Worm (Caenorhabditis elegans) whole organism, mixed stage, embryonic: ENCODE results near the gene lin-5.

Source experiments
- M03D4.4 ChIP-seq: sonication (generic microtip); optimal IDR thresholded peaks from 2 replicates; lab custom pipeline; 2017; ENCODE audit warnings: mild to moderate bottlenecking, missing genetic modification characterization, missing compliant biosample characterization
- bed-3 ChIP-seq: fragments of 200-800 bp; sonication (Bioruptor generic); optimal IDR thresholded peaks from 3 replicates; lab custom pipeline; 2018; ENCODE audit warnings: mild to moderate bottlenecking, missing genetic modification characterization, moderate library complexity, missing compliant biosample characterization
- blmp-1 ChIP-seq: fragments of 150-350 bp; optimal IDR thresholded peaks from 2 replicates; lab custom pipeline; 2014; ENCODE audit warnings: missing biosample characterization, missing genetic modification characterization
- ceh-39 ChIP-seq: fragments of 150-350 bp; optimal IDR thresholded peaks from 2 replicates; lab custom pipeline; 2014; ENCODE audit warnings: missing biosample characterization, missing genetic modification characterization
- ceh-43 ChIP-seq: fragments of 200-800 bp; sonication (Bioruptor generic); optimal IDR thresholded peaks from 2 replicates; lab custom pipeline; 2018; ENCODE audit warnings: mild to moderate bottlenecking, missing genetic modification characterization, moderate library complexity, missing compliant biosample characterization
- ceh-83 ChIP-seq: fragments of 200-800 bp; sonication (Bioruptor generic); optimal IDR thresholded peaks from 2 replicates; lab custom pipeline; 2018; ENCODE audit warnings: mild to moderate bottlenecking, missing genetic modification characterization, missing compliant biosample characterization
- ces-1 ChIP-seq: fragments of 150-350 bp; optimal IDR thresholded peaks from 2 replicates; lab custom pipeline; 2014; ENCODE audit warnings: missing biosample characterization, missing genetic modification reagents, missing genetic modification characterization
- cnd-1 ChIP-seq: fragments of 200-800 bp; sonication (Bioruptor generic); optimal IDR thresholded peaks from 2 replicates; lab custom pipeline; 2018; ENCODE audit warnings: mild to moderate bottlenecking, missing genetic modification characterization, missing compliant biosample characterization
- drap-1 ChIP-seq: fragments of 200-800 bp; sonication (Bioruptor generic); optimal IDR thresholded peaks from 3 replicates; lab custom pipeline; 2018; ENCODE audit warnings: mild to moderate bottlenecking, missing genetic modification characterization, missing compliant biosample characterization
- elt-1 ChIP-seq: sonication (generic microtip); optimal IDR thresholded peaks from 2 replicates; lab custom pipeline; 2017; ENCODE audit warnings: missing genetic modification characterization, mild to moderate bottlenecking, missing compliant biosample characterization, antibody characterized with exemption, moderate library complexity, borderline replicate concordance; ENCODE audit not compliant: insufficient read depth
- elt-3 ChIP-seq: fragments of 150-350 bp; optimal IDR thresholded peaks from 2 replicates; lab custom pipeline; 2014; ENCODE audit warnings: missing biosample characterization, missing genetic modification characterization
- flh-1 ChIP-seq: fragments of 200-800 bp; sonication (Bioruptor generic); optimal IDR thresholded peaks from 2 replicates; lab custom pipeline; 2018; ENCODE audit warnings: mild to moderate bottlenecking, missing genetic modification characterization, moderate library complexity, missing compliant biosample characterization
- ham-2 ChIP-seq: fragments of 200-800 bp; sonication (Bioruptor generic); optimal IDR thresholded peaks from 2 replicates; lab custom pipeline; 2018; ENCODE audit warnings: mild to moderate bottlenecking, missing genetic modification characterization, missing compliant biosample characterization
- hlh-1 ChIP-seq: fragments of 150-350 bp; optimal IDR thresholded peaks from 2 replicates; lab custom pipeline; 2014; ENCODE audit warnings: missing biosample characterization, missing genetic modification reagents, missing genetic modification characterization
- lin-13 ChIP-seq: fragments of 150-350 bp; optimal IDR thresholded peaks from 2 replicates; lab custom pipeline; 2014; ENCODE audit warnings: missing biosample characterization, missing genetic modification characterization
- lin-32 ChIP-seq: fragments of 200-800 bp; sonication (Bioruptor generic); optimal IDR thresholded peaks from 2 replicates; lab custom pipeline; 2018; ENCODE audit warnings: mild to moderate bottlenecking, missing genetic modification characterization, missing compliant biosample characterization
- lsy-2 ChIP-seq: fragments of 150-350 bp; optimal IDR thresholded peaks from 2 replicates; lab custom pipeline; 2014; ENCODE audit warnings: missing biosample characterization, missing genetic modification characterization
- mab-5 ChIP-seq: fragments of 150-350 bp; optimal IDR thresholded peaks from 2 replicates; lab custom pipeline; 2014; ENCODE audit warnings: missing biosample characterization, missing genetic modification characterization
- mep-1 ChIP-seq: fragments of 150-350 bp; optimal IDR thresholded peaks from 2 replicates; lab custom pipeline; 2017; ENCODE audit warnings: missing biosample characterization, missing genetic modification reagents, missing genetic modification characterization, inconsistent platforms
- mls-2 ChIP-seq: sonication (generic microtip); optimal IDR thresholded peaks from 2 replicates; lab custom pipeline; 2016; ENCODE audit warnings: mild to moderate bottlenecking, missing genetic modification characterization, moderate library complexity, missing compliant biosample characterization
- nhr-12 ChIP-seq: fragments of 150-350 bp; optimal IDR thresholded peaks from 2 replicates; lab custom pipeline; 2014; ENCODE audit warnings: missing biosample characterization, missing genetic modification characterization
- nhr-2 ChIP-seq: fragments of 150-350 bp; optimal IDR thresholded peaks from 2 replicates; lab custom pipeline; 2014; ENCODE audit warnings: missing biosample characterization, missing genetic modification characterization
- nhr-237 ChIP-seq: fragments of 150-350 bp; optimal IDR thresholded peaks from 2 replicates; lab custom pipeline; 2014; ENCODE audit warnings: missing biosample characterization, missing genetic modification characterization
- nhr-28 ChIP-seq: fragments of 150-350 bp; optimal IDR thresholded peaks from 2 replicates; lab custom pipeline; 2014; ENCODE audit warnings: missing biosample characterization, missing genetic modification characterization
- nhr-76 ChIP-seq: sonication (generic microtip); optimal IDR thresholded peaks from 2 replicates; lab custom pipeline; 2017; ENCODE audit warnings: missing biosample characterization, missing genetic modification characterization
- pha-4 ChIP-seq: fragments of 150-350 bp; optimal IDR thresholded peaks from 2 replicates; lab custom pipeline; 2018; ENCODE audit warnings: missing biosample characterization, missing genetic modification reagents, missing genetic modification characterization
- sem-2 ChIP-seq: fragments of 200-800 bp; sonication (Bioruptor generic); optimal IDR thresholded peaks from 2 replicates; lab custom pipeline; 2018; ENCODE audit warnings: mild to moderate bottlenecking, missing genetic modification characterization, missing compliant biosample characterization
- snpc-4 ChIP-seq: fragments of 150-350 bp; optimal IDR thresholded peaks from 2 replicates; lab custom pipeline; 2014; ENCODE audit warnings: missing biosample characterization, missing genetic modification characterization
- sptf-1 ChIP-seq: sonication (generic microtip); optimal IDR thresholded peaks from 2 replicates; lab custom pipeline; 2017; ENCODE audit warnings: mild to moderate bottlenecking, missing genetic modification characterization, moderate library complexity, missing compliant biosample characterization
- tbx-8 ChIP-seq: fragments of 200-800 bp; sonication (Bioruptor generic); optimal IDR thresholded peaks from 2 replicates; lab custom pipeline; 2018; ENCODE audit warnings: mild to moderate bottlenecking, missing genetic modification characterization, moderate library complexity, missing compliant biosample characterization
- unc-120 ChIP-seq: sonication (generic microtip); optimal IDR thresholded peaks from 2 replicates; lab custom pipeline; 2017; ENCODE audit warnings: missing genetic modification characterization, missing compliant biosample characterization; ENCODE audit not compliant: poor library complexity, severe bottlenecking
- unc-39 ChIP-seq: fragments of 150-350 bp; optimal IDR thresholded peaks from 2 replicates; lab custom pipeline; 2014; ENCODE audit warnings: missing biosample characterization, missing genetic modification characterization
- zip-8 ChIP-seq: fragments of 150-350 bp; optimal IDR thresholded peaks from 2 replicates; lab custom pipeline; 2014; ENCODE audit warnings: missing biosample characterization, missing genetic modification characterization
- ztf-11 ChIP-seq: fragments of 150-350 bp; optimal IDR thresholded peaks from 2 replicates; lab custom pipeline; 2014; ENCODE audit warnings: missing biosample characterization, missing genetic modification characterization

lin-5 gene

DNA sequence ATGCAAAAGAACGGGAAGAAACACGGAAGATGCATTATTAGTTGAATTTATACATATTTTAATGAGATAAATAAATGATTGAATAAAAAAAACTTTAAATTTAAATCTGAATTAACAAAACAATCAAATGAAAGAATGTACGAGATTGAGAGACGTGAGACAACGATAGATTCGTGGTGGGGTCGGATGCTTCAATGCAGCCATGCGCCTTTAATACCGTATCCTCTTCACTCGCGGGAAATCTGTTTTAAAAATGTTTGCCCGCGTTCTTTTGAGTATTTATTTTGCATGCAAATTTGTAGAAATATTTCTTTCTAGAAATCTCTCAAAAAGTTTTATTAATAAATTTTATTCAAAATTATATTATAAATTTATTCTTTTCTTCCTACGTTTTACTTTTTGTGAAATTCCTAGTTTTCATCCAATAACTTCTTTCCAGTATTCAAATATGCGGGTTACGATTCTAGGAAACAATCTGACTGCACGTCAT is 20.0 kb downstream of the lin-5 start, which contains the start of gene perm-1:
Gene perm-1 (plus strand): TSS at position 440 of the 490 bp plus-strand sequence.
- peak; percentile 32 for TF ChIP-seq lsy-2 (tag; lab: Kevin White, UChicago)
- TF ChIP-seq unc-39 = no peak
- no peak for TF ChIP-seq mls-2 (tag; lab: Kevin White, UChicago)
- no peak for TF ChIP-seq ces-1 (GFP tag; lab: Kevin White, UChicago)
- TF ChIP-seq ceh-43 (GFP tag; lab: Kevin White, UChicago) = no peak
- TF ChIP-seq pha-4 (tag; lab: Kevin White, UChicago) = no peak

- TF ChIP-seq ces-1 (GFP tag; lab: Kevin White, UChicago) (peak; percentile 65), mab-5 (tag; lab: Kevin White, UChicago) (no peak)
These were observed 24.5 kb downstream of the lin-5 start for ce11 chrII:7884898-7885297.

ce11 chrII:7887295-7887694 is 26.9 kb downstream of the lin-5 start:
- TF ChIP-seq pha-4 (tag; lab: Kevin White, UChicago) = no peak
- TF ChIP-seq ham-2 (GFP tag; lab: Kevin White, UChicago) = no peak
- no peak for TF ChIP-seq mls-2 (tag; lab: Kevin White, UChicago)
- no peak for TF ChIP-seq lin-13 (tag; lab: Kevin White, UChicago)
- TF ChIP-seq nhr-2 (tag; lab: Kevin White, UChicago) = no peak
- TF ChIP-seq flh-1 (GFP tag; lab: Kevin White, UChicago) = no peak
- no peak for TF ChIP-seq drap-1 (GFP tag; lab: Kevin White, UChicago)
- TF ChIP-seq sem-2 (GFP tag; lab: Kevin White, UChicago) = no peak
- TF ChIP-seq M03D4.4 (tag; lab: Kevin White, UChicago) = no peak
- TF ChIP-seq, all 35 proteins: peak for 0

- TF ChIP-seq unc-39 (no peak), mab-5 (tag; lab: Kevin White, UChicago) (no peak), lin-13 (tag; lab: Kevin White, UChicago) (no peak), ceh-39 (no peak), nhr-237 (tag; lab: Kevin White, UChicago) (no peak), nhr-2 (tag; lab: Kevin White, UChicago) (no peak), lin-32 (GFP tag; lab: Kevin White, UChicago) (no peak), lsy-2 (tag; lab: Kevin White, UChicago) (no peak), sem-2 (GFP tag; lab: Kevin White, UChicago) (no peak), nhr-76 (tag; lab: Kevin White, UChicago) (no peak), nhr-28 (no peak), zip-8 (no peak), sptf-1 (tag; lab: Kevin White, UChicago) (no peak)
These were observed 28.4 kb downstream of the lin-5 start for ce11 chrII:7888759-7889158.

DNA sequence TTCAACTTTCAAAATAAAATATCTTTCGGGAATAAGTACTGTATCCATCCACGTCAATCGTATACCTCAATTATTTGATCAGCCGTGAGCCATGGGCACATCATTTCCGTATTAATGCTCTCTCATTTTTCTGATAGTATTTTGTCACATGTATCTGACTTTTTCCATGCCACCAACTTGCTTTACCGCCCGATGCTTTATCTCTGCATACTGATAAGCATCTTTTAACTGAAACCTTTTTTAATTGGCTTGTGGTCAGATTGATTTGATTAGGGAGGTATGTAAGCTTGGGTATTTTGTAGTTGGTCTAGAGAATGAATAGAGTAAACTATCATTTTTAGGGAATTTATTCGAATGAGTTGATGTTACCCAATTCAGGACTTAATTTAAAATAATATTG is 28.9 kb downstream of the lin-5 start:
- TF ChIP-seq lin-32 (GFP tag; lab: Kevin White, UChicago) = no peak
- TF ChIP-seq bed-3 (GFP tag; lab: Kevin White, UChicago) = no peak
- TF ChIP-seq lsy-2 (tag; lab: Kevin White, UChicago) = no peak
- TF ChIP-seq lin-13 (tag; lab: Kevin White, UChicago) = no peak
- TF ChIP-seq nhr-28 = no peak
- TF ChIP-seq ces-1 (GFP tag; lab: Kevin White, UChicago) = no peak
- no peak for TF ChIP-seq ztf-11 (tag; lab: Kevin White, UChicago)
- TF ChIP-seq flh-1 (GFP tag; lab: Kevin White, UChicago) = no peak
- TF ChIP-seq ceh-39 = no peak
- TF ChIP-seq cnd-1 (tag; lab: Kevin White, UChicago) = no peak
- TF ChIP-seq nhr-2 (tag; lab: Kevin White, UChicago) = no peak
- TF ChIP-seq mls-2 (tag; lab: Kevin White, UChicago) = no peak
- no peak for TF ChIP-seq ham-2 (GFP tag; lab: Kevin White, UChicago)
- TF ChIP-seq ceh-83 = no peak

ce11 chrII:7891869-7892615 is 31.7 kb downstream of the lin-5 start:
- TF ChIP-seq nhr-28 (no peak), bed-3 (GFP tag; lab: Kevin White, UChicago) (no peak), hlh-1 (tag; lab: Kevin White, UChicago) (peak; percentile 28), snpc-4 (tag; lab: Kevin White, UChicago) (no peak), mls-2 (tag; lab: Kevin White, UChicago) (peak; percentile 1), ces-1 (GFP tag; lab: Kevin White, UChicago) (peak; percentile 51), elt-1 (tag; lab: Kevin White, UChicago) (no peak), nhr-76 (tag; lab: Kevin White, UChicago) (no peak), blmp-1 (tag; lab: Kevin White, UChicago) (no peak), elt-3 (tag; lab: Kevin White, UChicago) (no peak), drap-1 (GFP tag; lab: Kevin White, UChicago) (no peak), nhr-237 (tag; lab: Kevin White, UChicago) (no peak), lsy-2 (tag; lab: Kevin White, UChicago) (peak; percentile 5), mep-1 (tag; lab: Kevin White, UChicago) (no peak), nhr-12 (tag; lab: Kevin White, UChicago) (no peak), ham-2 (GFP tag; lab: Kevin White, UChicago) (no peak), lin-32 (GFP tag; lab: Kevin White, UChicago) (no peak), ztf-11 (tag; lab: Kevin White, UChicago) (no peak), flh-1 (GFP tag; lab: Kevin White, UChicago) (no peak), ceh-83 (no peak), cnd-1 (tag; lab: Kevin White, UChicago) (no peak), nhr-2 (tag; lab: Kevin White, UChicago) (no peak), tbx-8 (GFP tag; lab: Kevin White, UChicago) (no peak), unc-120 (tag; lab: Kevin White, UChicago) (peak; percentile 68)
